Worm (Caenorhabditis elegans): ENCODE results near the gene C04F5.8.

DNA sequence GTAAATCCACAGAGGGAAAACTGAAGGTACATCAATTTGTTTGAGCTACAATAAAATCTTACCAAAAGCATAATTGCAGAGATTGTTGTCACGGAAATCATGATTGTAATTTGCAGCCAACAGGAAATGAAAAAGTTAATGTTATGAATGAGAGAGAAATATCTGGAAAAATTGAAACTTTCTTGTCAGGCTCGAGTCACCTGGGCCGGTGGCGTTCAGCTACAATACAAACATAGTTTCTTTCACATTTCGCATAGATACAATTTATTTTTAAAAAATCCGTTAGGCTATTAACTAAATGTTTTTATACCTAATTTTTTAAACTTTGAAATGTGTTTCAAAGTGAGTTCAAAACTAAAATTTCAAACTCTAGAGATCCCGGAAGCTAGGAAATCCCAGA lies 44.1 kb upstream of the C04F5.8 start, which contains the start of gene srx-39:
- TF ChIP-seq ceh-36 (tag; optimal IDR thresholded peaks at IDR 0.05) (no peak), ama-1 (optimal IDR thresholded peaks at IDR 0.05) (no peak), hnd-1 (tag; optimal IDR thresholded peaks at IDR 0.05) (no peak)

Measured in whole organism, early embryonic.